Worm (Caenorhabditis elegans) whole organism, late embryonic: ENCODE data around the gene orc-2.
"Not testable (repeated sequence)": the region's sequence is repeated elsewhere in the genome, so short reads cannot be mapped to it uniquely, and the experiment has no call there.

Experiments
- C08G9.2 ChIP-seq: sonication (generic microtip); optimal IDR thresholded peaks from 2 replicates; lab custom pipeline; 2016; ENCODE audit warnings: mild to moderate bottlenecking, missing genetic modification characterization, moderate library complexity, missing compliant biosample characterization
- C38D4.7 ChIP-seq: fragments of 200-800 bp; sonication (Bioruptor generic); optimal IDR thresholded peaks from 2 replicates; lab custom pipeline; 2018; ENCODE audit warnings: mild to moderate bottlenecking, missing genetic modification characterization, moderate library complexity, missing compliant biosample characterization
- K02D7.2 ChIP-seq: sonication (generic microtip); optimal IDR thresholded peaks from 2 replicates; lab custom pipeline; 2017; ENCODE audit warnings: mild to moderate bottlenecking, missing genetic modification characterization, missing compliant biosample characterization
- T23F11.4 ChIP-seq: fragments of 200-800 bp; sonication (Bioruptor generic); optimal IDR thresholded peaks from 2 replicates; lab custom pipeline; 2018; ENCODE audit warnings: mild to moderate bottlenecking, missing genetic modification characterization, missing compliant biosample characterization
- ama-1 ChIP-seq: fragments of 150-350 bp; optimal IDR thresholded peaks from 2 replicates; lab custom pipeline; 2014
- ceh-19 ChIP-seq: fragments of 200-800 bp; sonication (Bioruptor generic); optimal IDR thresholded peaks from 2 replicates; lab custom pipeline; 2018; ENCODE audit warnings: mild to moderate bottlenecking, missing genetic modification characterization, missing compliant biosample characterization
- ceh-22 ChIP-seq: sonication (generic microtip); optimal IDR thresholded peaks from 2 replicates; lab custom pipeline; 2017; ENCODE audit warnings: missing biosample characterization, missing genetic modification characterization
- ceh-24 ChIP-seq: sonication (generic microtip); optimal IDR thresholded peaks from 2 replicates; lab custom pipeline; 2016; ENCODE audit warnings: mild to moderate bottlenecking, missing genetic modification characterization, missing compliant biosample characterization
- ceh-30 ChIP-seq: fragments of 150-350 bp; optimal IDR thresholded peaks from 2 replicates; lab custom pipeline; 2014; ENCODE audit warnings: missing biosample characterization, missing genetic modification characterization
- ceh-31 ChIP-seq: sonication (generic microtip); optimal IDR thresholded peaks from 2 replicates; lab custom pipeline; 2016; ENCODE audit warnings: missing genetic modification characterization, missing compliant biosample characterization
- ceh-34 ChIP-seq: sonication (generic microtip); optimal IDR thresholded peaks from 2 replicates; lab custom pipeline; 2016; ENCODE audit warnings: mild to moderate bottlenecking, missing genetic modification characterization, missing compliant biosample characterization
- ceh-48 ChIP-seq: sonication (generic microtip); optimal IDR thresholded peaks from 2 replicates; lab custom pipeline; 2016; ENCODE audit warnings: missing genetic modification characterization, inconsistent platforms, missing compliant biosample characterization
- ceh-9 ChIP-seq: sonication (generic microtip); optimal IDR thresholded peaks from 2 replicates; lab custom pipeline; 2016; ENCODE audit warnings: mild to moderate bottlenecking, missing genetic modification characterization, inconsistent platforms, missing compliant biosample characterization
- che-1 ChIP-seq: sonication (generic microtip); optimal IDR thresholded peaks from 2 replicates; lab custom pipeline; 2016; ENCODE audit warnings: mild to moderate bottlenecking, missing genetic modification characterization, missing compliant biosample characterization
- dmd-4 ChIP-seq: sonication (generic microtip); optimal IDR thresholded peaks from 2 replicates; lab custom pipeline; 2016; ENCODE audit warnings: borderline replicate concordance, missing genetic modification characterization, missing compliant biosample characterization
- elt-4 ChIP-seq: sonication (generic microtip); optimal IDR thresholded peaks from 2 replicates; lab custom pipeline; 2016; ENCODE audit warnings: missing genetic modification characterization, missing compliant biosample characterization
- ets-4 ChIP-seq: sonication (generic microtip); optimal IDR thresholded peaks from 2 replicates; lab custom pipeline; 2016; ENCODE audit warnings: missing genetic modification characterization, missing compliant biosample characterization
- eyg-1 ChIP-seq: sonication (generic microtip); optimal IDR thresholded peaks from 2 replicates; lab custom pipeline; 2016; ENCODE audit warnings: missing genotype, missing genetic modification characterization, missing compliant biosample characterization
- fax-1 ChIP-seq: sonication (generic microtip); optimal IDR thresholded peaks from 2 replicates; lab custom pipeline; 2016; ENCODE audit warnings: missing genotype, missing genetic modification characterization, missing compliant biosample characterization
- fkh-6 ChIP-seq: sonication (generic microtip); optimal IDR thresholded peaks from 2 replicates; lab custom pipeline; 2016; ENCODE audit warnings: missing genetic modification characterization, missing compliant biosample characterization
- hlh-15 ChIP-seq: sonication (generic microtip); optimal IDR thresholded peaks from 2 replicates; lab custom pipeline; 2016; ENCODE audit warnings: missing genetic modification characterization, missing compliant biosample characterization
- hlh-6 ChIP-seq: sonication (generic microtip); optimal IDR thresholded peaks from 2 replicates; lab custom pipeline; 2016; ENCODE audit warnings: missing genotype, missing genetic modification characterization, missing compliant biosample characterization
- lim-6 ChIP-seq: sonication (generic microtip); optimal IDR thresholded peaks from 2 replicates; lab custom pipeline; 2016; ENCODE audit warnings: missing genetic modification characterization, missing compliant biosample characterization
- mec-3 ChIP-seq: sonication (generic microtip); optimal IDR thresholded peaks from 2 replicates; lab custom pipeline; 2016; ENCODE audit warnings: borderline replicate concordance, missing genetic modification characterization, missing compliant biosample characterization
- nhr-232 ChIP-seq: sonication (generic microtip); optimal IDR thresholded peaks from 2 replicates; lab custom pipeline; 2016; ENCODE audit warnings: missing genetic modification characterization, missing compliant biosample characterization
- npax-4 ChIP-seq: sonication (generic microtip); optimal IDR thresholded peaks from 2 replicates; lab custom pipeline; 2016; ENCODE audit warnings: missing genetic modification characterization, missing compliant biosample characterization
- pat-9 ChIP-seq: fragments of 200-800 bp; sonication (Bioruptor generic); optimal IDR thresholded peaks from 2 replicates; lab custom pipeline; 2018; ENCODE audit warnings: mild to moderate bottlenecking, missing genetic modification characterization, moderate library complexity, missing compliant biosample characterization
- ref-2 ChIP-seq: sonication (generic microtip); optimal IDR thresholded peaks from 2 replicates; lab custom pipeline; 2016; ENCODE audit warnings: missing genetic modification characterization, missing compliant biosample characterization
- sdc-2 ChIP-seq: sonication (generic microtip); optimal IDR thresholded peaks from 2 replicates; lab custom pipeline; 2016; ENCODE audit warnings: missing genotype, missing genetic modification characterization, missing compliant biosample characterization
- tbx-2 ChIP-seq: sonication (generic microtip); optimal IDR thresholded peaks from 2 replicates; lab custom pipeline; 2016; ENCODE audit warnings: missing genetic modification characterization, missing compliant biosample characterization
- tbx-7 ChIP-seq: sonication (generic microtip); optimal IDR thresholded peaks from 2 replicates; lab custom pipeline; 2016; ENCODE audit warnings: missing genotype, missing genetic modification characterization, missing compliant biosample characterization
- ttx-3 ChIP-seq: sonication (generic microtip); optimal IDR thresholded peaks from 2 replicates; lab custom pipeline; 2016; ENCODE audit warnings: missing genetic modification reagents, missing genetic modification characterization, missing compliant biosample characterization
- unc-42 ChIP-seq: sonication (generic microtip); optimal IDR thresholded peaks from 2 replicates; lab custom pipeline; 2016; ENCODE audit warnings: missing genotype, missing genetic modification characterization, missing compliant biosample characterization
- unc-55 ChIP-seq: sonication (generic microtip); optimal IDR thresholded peaks from 2 replicates; lab custom pipeline; 2017; ENCODE audit warnings: missing biosample characterization, missing genetic modification reagents, missing genetic modification characterization
- unc-86 ChIP-seq: sonication (generic microtip); optimal IDR thresholded peaks from 2 replicates; lab custom pipeline; 2016; ENCODE audit warnings: missing genetic modification characterization, missing compliant biosample characterization
- zip-5 ChIP-seq: sonication (generic microtip); optimal IDR thresholded peaks from 2 replicates; lab custom pipeline; 2016; ENCODE audit warnings: missing genetic modification characterization, missing compliant biosample characterization

Gene orc-2

DNA sequence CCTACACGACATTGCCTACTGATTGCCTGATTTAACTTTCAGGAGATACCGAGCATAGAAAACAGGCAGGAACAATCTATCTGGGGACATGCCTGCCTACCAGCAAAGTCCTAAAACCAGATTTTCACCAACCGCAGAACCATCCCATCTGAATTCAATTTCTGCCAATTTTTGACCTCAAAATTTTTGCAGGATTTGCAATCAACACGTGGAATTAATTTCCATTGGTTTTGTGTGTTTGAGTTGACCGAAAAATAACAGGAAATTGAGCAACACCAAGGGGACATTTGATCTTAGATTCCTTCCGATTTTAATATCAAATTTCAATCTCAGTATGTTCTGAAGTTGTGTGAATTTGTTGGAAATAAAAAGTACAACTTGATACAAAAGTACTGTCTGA lies 25.3 kb downstream of the orc-2 start:
- no peak for TF ChIP-seq elt-4 (tag; lab: Kevin White, UChicago)
- no peak for TF ChIP-seq T23F11.4 (GFP tag; lab: Kevin White, UChicago)
- no peak for TF ChIP-seq fkh-6
- TF ChIP-seq tbx-2 = no peak
- no peak for TF ChIP-seq che-1 (tag; lab: Kevin White, UChicago)
- TF ChIP-seq ceh-34 (tag; lab: Kevin White, UChicago) = no peak

DNA sequence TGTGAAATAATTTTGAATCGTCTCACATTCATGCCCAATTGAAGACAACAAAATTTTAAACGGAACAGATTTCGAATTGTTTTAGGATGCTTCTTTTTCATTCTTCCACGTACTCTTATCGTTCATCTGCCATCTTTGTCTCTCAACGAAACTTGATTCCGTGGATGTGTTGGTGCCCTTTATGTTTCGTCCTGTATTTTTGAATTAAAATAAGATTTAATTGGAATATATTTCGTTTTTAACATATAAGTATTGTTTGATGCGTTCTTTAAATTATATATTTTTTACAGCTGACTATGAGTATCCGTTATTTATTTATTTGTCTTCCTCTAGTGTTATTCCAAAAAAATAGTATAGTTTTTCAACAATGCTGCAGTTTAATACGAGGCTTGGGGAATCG lies 28.4 kb downstream of the orc-2 start, which contains the start of gene gly-1:
Gene gly-1, minus strand, starts transcription at position 101 of the 400 bp plus-strand sequence.
- no peak for TF ChIP-seq ceh-31 (tag; lab: Kevin White, UChicago)
- no peak for TF ChIP-seq ttx-3 (tag; lab: Kevin White, UChicago)
- TF ChIP-seq ets-4 = no peak
- TF ChIP-seq C08G9.2 (tag; lab: Kevin White, UChicago) = no peak
- no peak for TF ChIP-seq hlh-15 (tag; lab: Kevin White, UChicago)
- TF ChIP-seq ceh-34 (tag; lab: Kevin White, UChicago) = no peak
- TF ChIP-seq lim-6 = no peak
- no peak for TF ChIP-seq unc-42 (tag; lab: Kevin White, UChicago)
- TF ChIP-seq ceh-24 (tag; lab: Kevin White, UChicago) = no peak
- no peak for TF ChIP-seq zip-5

DNA sequence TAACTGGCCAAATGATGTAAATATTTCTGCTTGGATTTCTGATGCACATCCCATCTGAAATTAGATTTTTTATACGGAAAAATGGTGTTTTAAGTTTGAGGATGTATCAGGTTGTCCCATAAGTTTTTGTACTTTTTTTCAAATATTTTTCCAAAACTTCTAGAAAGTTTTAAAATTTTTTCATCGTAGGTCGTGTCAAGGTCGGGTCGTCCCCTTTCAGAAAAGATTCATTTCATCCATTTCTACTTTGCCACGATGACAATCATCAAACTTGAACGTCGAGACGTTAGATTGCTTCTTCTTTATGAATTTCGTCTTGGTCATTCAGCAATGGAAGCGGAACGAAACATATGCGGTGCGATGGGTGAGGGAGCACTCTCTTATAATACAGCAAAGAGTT lies 30.6 kb downstream of the orc-2 start, which contains the start of gene sra-12:
Gene sra-12, minus strand, starts transcription at position 101 of the 400 bp plus-strand sequence.
- TF ChIP-seq ceh-24 (tag; lab: Kevin White, UChicago); tbx-2; ceh-9: not testable (repeated sequence)

DNA sequence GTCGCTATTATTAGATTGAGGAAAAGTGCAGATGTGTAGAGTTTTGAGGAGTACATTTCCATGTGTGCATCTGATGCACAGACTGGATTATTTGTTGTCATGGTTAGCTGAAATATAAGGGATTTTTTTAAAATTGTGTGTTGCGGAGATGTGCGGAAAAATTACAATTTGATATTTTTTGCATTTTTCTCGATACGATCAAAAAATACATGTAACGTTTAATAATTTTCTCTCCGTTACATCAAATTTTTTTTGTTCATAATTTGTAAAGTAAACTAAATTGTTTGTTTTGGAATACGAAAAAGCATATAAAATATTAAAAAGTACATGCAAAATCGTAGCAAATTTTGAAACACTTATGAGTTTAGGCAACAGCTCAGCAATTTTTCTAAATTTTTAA lies 36.5 kb downstream of the orc-2 start, which contains the start of gene sra-11:
Gene sra-11, minus strand, starts transcription at position 101 of the 400 bp plus-strand sequence.
- TF ChIP-seq ceh-48 (tag; lab: Kevin White, UChicago) (no peak), ceh-19 (GFP tag; lab: Kevin White, UChicago) (no peak), tbx-7 (no peak), ref-2 (tag; lab: Kevin White, UChicago) (no peak), mec-3 (tag; lab: Kevin White, UChicago) (no peak), K02D7.2 (tag; lab: Kevin White, UChicago) (no peak), ama-1 (no peak)

DNA sequence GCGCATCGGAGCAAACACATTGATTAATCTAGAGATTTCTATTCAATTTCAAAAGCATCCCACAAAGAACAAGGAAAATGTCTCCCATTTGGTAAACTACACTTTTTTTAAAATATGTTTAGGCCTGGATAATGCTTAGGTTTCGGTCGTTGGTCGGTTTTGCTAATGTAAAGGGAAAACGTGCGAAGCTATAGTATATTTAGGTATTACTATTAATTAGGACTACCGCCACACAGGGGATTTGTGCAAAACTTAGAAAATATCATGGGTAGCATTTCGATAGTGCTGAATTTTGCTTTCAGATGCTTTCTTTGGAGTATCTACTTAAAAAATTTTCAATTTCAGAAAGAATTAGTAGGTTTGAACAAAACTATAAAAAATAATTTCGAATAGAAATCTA lies 39.3 kb downstream of the orc-2 start:
- TF ChIP-seq lim-6 (no peak), npax-4 (tag; lab: Kevin White, UChicago) (no peak), eyg-1 (tag; lab: Kevin White, UChicago) (no peak), hlh-15 (tag; lab: Kevin White, UChicago) (no peak), ceh-30 (tag; lab: Kevin White, UChicago) (no peak), C38D4.7 (GFP tag; lab: Kevin White, UChicago) (no peak), sdc-2 (tag; lab: Kevin White, UChicago) (no peak), ref-2 (tag; lab: Kevin White, UChicago) (no peak), ceh-9 (no peak), pat-9 (no peak), ceh-22 (tag; lab: Kevin White, UChicago) (no peak), dmd-4 (no peak), hlh-6 (tag; lab: Kevin White, UChicago) (no peak), unc-86 (tag; lab: Kevin White, UChicago) (no peak), ama-1 (no peak), ceh-34 (tag; lab: Kevin White, UChicago) (no peak), nhr-232 (tag; lab: Kevin White, UChicago) (no peak), fax-1 (tag; lab: Kevin White, UChicago) (no peak), unc-55 (GFP tag; lab: Kevin White, UChicago) (no peak)
